Fruit fly (Drosophila melanogaster) whole organism, embryonic: ENCODE measurements around the gene lbl.

Experiments used
- Atf-2 ChIP-seq: fragments of 200-800 bp; sonication (Bioruptor generic); optimal IDR thresholded peaks from 2 replicates; lab custom pipeline; 2016; ENCODE audit warnings: missing biosample characterization, missing genetic modification characterization
- CG10209 ChIP-seq: fragments of 200-800 bp; sonication (Bioruptor generic); optimal IDR thresholded peaks from 3 replicates; lab custom pipeline; 2017; ENCODE audit warnings: missing biosample characterization, mild to moderate bottlenecking, missing genetic modification characterization, missing genetic modification reagents
- CG11085 ChIP-seq: fragments of 200-800 bp; sonication (Bioruptor generic); IDR thresholded peaks from 2 replicates; pipeline ENCODE4 v1.3.6; 2022; ENCODE audit warnings: missing biosample characterization, missing genetic modification characterization
- CG11695 ChIP-seq: fragments of 200-800 bp; sonication (Bioruptor generic); IDR thresholded peaks from 3 replicates; pipeline ENCODE4 v1.3.6; 2022; ENCODE audit warnings: missing biosample characterization, missing genetic modification characterization
- CG13624 ChIP-seq: fragments of 200-800 bp; sonication (Bioruptor generic); optimal IDR thresholded peaks from 2 replicates; lab custom pipeline; 2016; ENCODE audit warnings: missing biosample characterization, missing genetic modification characterization
- CG15514 ChIP-seq: fragments of 200-800 bp; sonication (Bioruptor generic); optimal IDR thresholded peaks from 3 replicates; lab custom pipeline; 2017; ENCODE audit warnings: missing biosample characterization, missing genetic modification characterization, mild to moderate bottlenecking, moderate library complexity, missing genetic modification reagents
- CG17568 ChIP-seq: fragments of 200-800 bp; sonication (Bioruptor generic); optimal IDR thresholded peaks from 2 replicates; lab custom pipeline; 2018; ENCODE audit warnings: missing biosample characterization, mild to moderate bottlenecking, missing genetic modification characterization, moderate library complexity
- CG17802 ChIP-seq: fragments of 200-800 bp; sonication (Bioruptor generic); optimal IDR thresholded peaks from 2 replicates; lab custom pipeline; 2018; ENCODE audit warnings: missing biosample characterization, mild to moderate bottlenecking, missing genetic modification characterization, moderate library complexity
- CG17912 ChIP-seq: fragments of 200-800 bp; sonication (Bioruptor generic); optimal IDR thresholded peaks from 2 replicates; lab custom pipeline; 2018; ENCODE audit warnings: missing biosample characterization, mild to moderate bottlenecking, missing genetic modification characterization
- CG18764 ChIP-seq: fragments of 200-800 bp; sonication (Bioruptor generic); optimal IDR thresholded peaks from 3 replicates; lab custom pipeline; 2016; ENCODE audit warnings: missing biosample characterization, missing genetic modification characterization
- CG2712 ChIP-seq: fragments of 200-800 bp; optimal IDR thresholded peaks from 3 replicates; lab custom pipeline; 2019; ENCODE audit warnings: missing biosample characterization, mild to moderate bottlenecking, missing genetic modification characterization, moderate library complexity
- CG33557 ChIP-seq: fragments of 200-800 bp; sonication (Bioruptor generic); optimal IDR thresholded peaks from 2 replicates; lab custom pipeline; 2019; ENCODE audit warnings: missing biosample characterization, mild to moderate bottlenecking, missing genetic modification characterization, moderate library complexity
- CG34422 ChIP-seq: fragments of 200-800 bp; sonication (Bioruptor generic); IDR thresholded peaks from 3 replicates; pipeline ENCODE4 v1.3.6; 2022; ENCODE audit warnings: missing biosample characterization, missing genetic modification characterization
- CG3726 ChIP-seq: fragments of 200-800 bp; sonication (Bioruptor generic); IDR thresholded peaks from 3 replicates; pipeline ENCODE4, ENCODE4 v1.3.6; 2022; ENCODE audit warnings: missing biosample characterization, missing genetic modification characterization
- CG3847 ChIP-seq: fragments of 200-800 bp; sonication (Bioruptor generic); IDR thresholded peaks from 2 replicates; pipeline ENCODE4 v1.3.6; 2022; ENCODE audit warnings: missing biosample characterization, missing genetic modification characterization
- CG4730 ChIP-seq: fragments of 200-800 bp; sonication (Bioruptor generic); IDR thresholded peaks from 2 replicates; pipeline ENCODE4 v1.3.6; 2022; ENCODE audit warnings: missing biosample characterization, missing genetic modification characterization
- CG8089 ChIP-seq: fragments of 200-800 bp; sonication (Bioruptor generic); optimal IDR thresholded peaks from 3 replicates; lab custom pipeline; 2016; ENCODE audit warnings: missing biosample characterization, missing genetic modification characterization
- Chrac-16 ChIP-seq: fragments of 200-800 bp; sonication (Bioruptor generic); optimal IDR thresholded peaks from 3 replicates; lab custom pipeline; 2016; ENCODE audit warnings: missing biosample characterization, missing genetic modification characterization
- Dek ChIP-seq: fragments of 200-800 bp; sonication (Bioruptor generic); optimal IDR thresholded peaks from 3 replicates; lab custom pipeline; 2019; ENCODE audit warnings: missing biosample characterization, mild to moderate bottlenecking, missing genetic modification characterization, moderate library complexity
- Dfd ChIP-seq, 2 experiments: fragments of >200 bp; optimal IDR thresholded peaks; 2 replicates each; lab custom pipeline; 2017; ENCODE audit warnings: missing biosample characterization in 2 of 2, missing genetic modification characterization in 2 of 2
- Dll ChIP-seq: fragments of 200-800 bp; sonication (Bioruptor generic); IDR thresholded peaks from 4 replicates; pipeline ENCODE4 v1.3.6; 2022; ENCODE audit warnings: missing biosample characterization, missing genetic modification characterization; ENCODE audit not compliant: partially characterized antibody
- Ets65A ChIP-seq: fragments of 200-800 bp; sonication (Bioruptor generic); peaks from one replicate; lab custom pipeline; 2016; ENCODE audit warnings: missing biosample characterization, missing genetic modification characterization
- H2.0 ChIP-seq: fragments of 200-800 bp; sonication (Bioruptor generic); IDR thresholded peaks from 2 replicates; pipeline ENCODE4 v1.3.6; 2022; ENCODE audit warnings: missing biosample characterization, missing genetic modification characterization
- Hey ChIP-seq: fragments of 200-800 bp; sonication (Bioruptor generic); optimal IDR thresholded peaks from 3 replicates; lab custom pipeline; 2018; ENCODE audit warnings: missing biosample characterization, mild to moderate bottlenecking, missing genetic modification characterization
- Lpt ChIP-seq: fragments of >200 bp; optimal IDR thresholded peaks from 2 replicates; lab custom pipeline; 2018; ENCODE audit warnings: missing biosample characterization, missing genetic modification characterization
- Neu2 ChIP-seq: fragments of 200-800 bp; sonication (Bioruptor generic); optimal IDR thresholded peaks from 3 replicates; lab custom pipeline; 2016; ENCODE audit warnings: missing biosample characterization, missing genetic modification characterization, borderline replicate concordance
- Nf-YC ChIP-seq: fragments of 200-800 bp; optimal IDR thresholded peaks from 3 replicates; lab custom pipeline; 2019; ENCODE audit warnings: missing biosample characterization, mild to moderate bottlenecking, missing genetic modification characterization, moderate library complexity
- NfI ChIP-seq: fragments of 200-800 bp; sonication (Bioruptor generic); optimal IDR thresholded peaks from 3 replicates; lab custom pipeline; 2018; ENCODE audit warnings: missing biosample characterization, mild to moderate bottlenecking, missing genetic modification characterization, moderate library complexity
- Pdp1 ChIP-seq, 2 experiments: fragments of 200-800 bp; sonication (Bioruptor generic); optimal IDR thresholded peaks; 3 replicates each; lab custom pipeline; 2016; ENCODE audit warnings: missing biosample characterization in 2 of 2, missing genetic modification characterization in 2 of 2, mild to moderate bottlenecking in 1 of 2, moderate library complexity in 1 of 2
- Scr ChIP-seq: fragments of 200-800 bp; sonication (Bioruptor generic); IDR thresholded peaks from 2 replicates; pipeline ENCODE4 v1.3.6; 2022; ENCODE audit warnings: missing biosample characterization, missing genetic modification characterization; ENCODE audit not compliant: partially characterized antibody
- Taf1 ChIP-seq: fragments of 200-800 bp; sonication (Bioruptor generic); IDR thresholded peaks from 2 replicates; pipeline ENCODE4 v1.3.6; 2022; ENCODE audit warnings: missing biosample characterization, missing genetic modification characterization
- cad ChIP-seq: fragments of >200 bp; optimal IDR thresholded peaks from 2 replicates; lab custom pipeline; 2017; ENCODE audit warnings: missing biosample characterization, missing genetic modification characterization
- chm ChIP-seq: fragments of 200-800 bp; sonication (Bioruptor generic); IDR thresholded peaks from 2 replicates; pipeline ENCODE4 v1.3.6; 2022; ENCODE audit warnings: missing biosample characterization, missing genetic modification characterization
- cwo ChIP-seq: fragments of 200-800 bp; sonication (Bioruptor generic); optimal IDR thresholded peaks from 3 replicates; lab custom pipeline; 2017; ENCODE audit warnings: missing biosample characterization, missing genetic modification characterization, mild to moderate bottlenecking, moderate library complexity, missing genetic modification reagents
- dpn ChIP-seq, 2 experiments: fragments of 200-800 bp; sonication (Bioruptor generic); optimal IDR thresholded peaks; 3 replicates each; lab custom pipeline; 2016; ENCODE audit warnings: missing biosample characterization in 2 of 2, missing genetic modification characterization in 2 of 2
- eyg ChIP-seq: fragments of 200-800 bp; sonication (Bioruptor generic); optimal IDR thresholded peaks from 3 replicates; lab custom pipeline; 2016; ENCODE audit warnings: missing biosample characterization, missing genetic modification characterization
- fd3F ChIP-seq: fragments of 200-800 bp; sonication (Bioruptor generic); optimal IDR thresholded peaks from 2 replicates; lab custom pipeline; 2018; ENCODE audit warnings: missing biosample characterization, mild to moderate bottlenecking, missing genetic modification characterization, moderate library complexity
- ftz-f1 ChIP-seq: fragments of 200-800 bp; sonication (Bioruptor generic); optimal IDR thresholded peaks from 2 replicates; lab custom pipeline; 2016; ENCODE audit warnings: missing biosample characterization, missing genetic modification characterization
- insv ChIP-seq, 2 experiments: fragments of 200-800 bp; sonication (Bioruptor generic); optimal IDR thresholded peaks; 3 replicates each; lab custom pipeline; 2016 to 2018; ENCODE audit warnings: missing biosample characterization in 2 of 2, missing genetic modification characterization in 2 of 2
- knrl ChIP-seq: fragments of 200-800 bp; sonication (Bioruptor generic); IDR thresholded peaks from 3 replicates; pipeline ENCODE4 v1.3.6; 2022; ENCODE audit warnings: missing biosample characterization, missing genetic modification characterization; ENCODE audit not compliant: partially characterized antibody
- mam ChIP-seq: fragments of 200-800 bp; sonication (Bioruptor generic); optimal IDR thresholded peaks from 3 replicates; lab custom pipeline; 2016; ENCODE audit warnings: missing biosample characterization, missing genetic modification characterization
- mirr ChIP-seq: fragments of 200-800 bp; sonication (Bioruptor generic); optimal IDR thresholded peaks from 3 replicates; lab custom pipeline; 2018; ENCODE audit warnings: missing biosample characterization, mild to moderate bottlenecking, missing genetic modification characterization
- nmo ChIP-seq: fragments of 200-800 bp; sonication (Bioruptor generic); optimal IDR thresholded peaks from 2 replicates; lab custom pipeline; 2018; ENCODE audit warnings: missing biosample characterization, mild to moderate bottlenecking, missing genetic modification characterization, moderate library complexity
- peb ChIP-seq: fragments of 200-800 bp; sonication (Bioruptor generic); IDR thresholded peaks from 2 replicates; pipeline ENCODE4 v1.3.6; 2022; ENCODE audit warnings: missing biosample characterization, missing genetic modification characterization
- phol ChIP-seq: fragments of 200-800 bp; sonication (Bioruptor generic); optimal IDR thresholded peaks from 3 replicates; lab custom pipeline; 2018; ENCODE audit warnings: missing biosample characterization, mild to moderate bottlenecking, missing genetic modification characterization, moderate library complexity
- pnt ChIP-seq: fragments of 200-800 bp; sonication (Bioruptor generic); optimal IDR thresholded peaks from 3 replicates; lab custom pipeline; 2016; ENCODE audit warnings: missing biosample characterization, missing genetic modification characterization
- schlank ChIP-seq: fragments of 200-800 bp; sonication (Bioruptor generic); optimal IDR thresholded peaks from 2 replicates; lab custom pipeline; 2018; ENCODE audit warnings: missing biosample characterization, mild to moderate bottlenecking, missing genetic modification characterization
- scrt ChIP-seq: fragments of 200-800 bp; sonication (Bioruptor generic); optimal IDR thresholded peaks from 2 replicates; lab custom pipeline; 2018; ENCODE audit warnings: missing biosample characterization, mild to moderate bottlenecking, missing genetic modification characterization, moderate library complexity
- stc ChIP-seq: fragments of 200-800 bp; sonication (Bioruptor generic); IDR thresholded peaks from 2 replicates; pipeline ENCODE4 v1.3.6; 2022; ENCODE audit warnings: missing biosample characterization, missing genetic modification characterization
- ttk ChIP-seq: fragments of 200-800 bp; sonication (Bioruptor generic); IDR thresholded peaks from 2 replicates; pipeline ENCODE4 v2.1.2; 2022; ENCODE audit warnings: missing biosample characterization, missing genetic modification characterization
- wor ChIP-seq: fragments of 200-800 bp; sonication (Bioruptor generic); IDR thresholded peaks from 2 replicates; pipeline ENCODE4 v1.3.6; 2022; ENCODE audit warnings: missing biosample characterization, missing genetic modification characterization

The lbl gene

DNA sequence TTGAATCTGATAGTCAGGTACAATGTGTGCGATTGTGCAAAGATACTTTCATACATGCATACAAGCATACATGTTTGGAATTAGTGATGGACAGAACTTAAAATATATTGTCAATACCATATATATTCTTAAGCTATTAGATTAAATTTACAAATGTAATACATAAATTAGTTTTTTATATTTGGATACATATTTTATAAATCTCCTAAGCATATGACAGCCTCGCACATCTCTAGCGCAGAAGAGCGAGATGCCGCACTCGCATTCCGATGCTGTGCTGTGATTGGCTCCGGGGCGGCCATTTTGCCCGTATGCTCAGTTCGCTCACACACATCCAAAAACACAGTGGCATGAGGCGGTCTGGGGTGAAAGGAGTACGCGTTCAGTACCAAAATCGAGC is 55.3 kb downstream of the lbl start, which contains the start of gene tin (continued):
- peak; percentile 97 for TF ChIP-seq CG11695 (GFP tag; lab: Robert Waterston, UW)
- TF ChIP-seq CG3847 = peak; percentile 93
- no peak for TF ChIP-seq eyg (GFP tag; lab: Kevin White, UChicago)
- peak; percentile 96 for TF ChIP-seq nmo (GFP tag; lab: Kevin White, UChicago)
- peak; percentile 90 for TF ChIP-seq CG3726 (GFP tag; lab: Robert Waterston, UW)
- peak; percentile 90 for TF ChIP-seq CG17568 (GFP tag; lab: Kevin White, UChicago)
- TF ChIP-seq Hey (tag; lab: Kevin White, UChicago) = peak; percentile 25
- TF ChIP-seq CG11085 (GFP tag; lab: Robert Waterston, UW) = peak; percentile 75
- TF ChIP-seq CG17802 (tag; lab: Kevin White, UChicago) = peak; percentile 66
- peak; percentile 82 for TF ChIP-seq Scr
- TF ChIP-seq CG2712 (tag; lab: Kevin White, UChicago) = peak; percentile 98
- TF ChIP-seq CG17912 (GFP tag; lab: Kevin White, UChicago) = peak; percentile 79
- peak; percentile 84 for TF ChIP-seq NfI (GFP tag; lab: Kevin White, UChicago)
- peak; percentile 74 for TF ChIP-seq Taf1 (GFP tag; lab: Robert Waterston, UW)
- TF ChIP-seq CG8089 (GFP tag; lab: Kevin White, UChicago) = no peak
- TF ChIP-seq fd3F (GFP tag; lab: Kevin White, UChicago) = peak; percentile 78
- peak; percentile 92 for TF ChIP-seq Dll (GFP tag; lab: Robert Waterston, UW)
- peak; percentile 95 for TF ChIP-seq H2.0 (GFP tag; lab: Robert Waterston, UW)
- TF ChIP-seq mam (GFP tag; lab: Kevin White, UChicago) = peak; percentile 51
- TF ChIP-seq ttk (GFP tag; lab: Robert Waterston, UW) = peak; percentile 93
- peak in 1 of 2 experiments; percentile 52 for TF ChIP-seq insv (GFP tag; optimal IDR thresholded peaks at IDR 0.05; lab: Kevin White, UChicago)
- TF ChIP-seq CG18764 (GFP tag; lab: Kevin White, UChicago) = peak; percentile 75
- TF ChIP-seq chm (GFP tag; lab: Robert Waterston, UW) = peak; percentile 97
- peak; percentile 98 for TF ChIP-seq CG34422 (GFP tag; lab: Robert Waterston, UW)
- peak; percentile 93 for TF ChIP-seq CG33557 (GFP tag; lab: Kevin White, UChicago)
- TF ChIP-seq scrt (GFP tag; lab: Kevin White, UChicago) = peak; percentile 79
- peak; percentile 25 for TF ChIP-seq schlank
- peak; percentile 97 for TF ChIP-seq stc
- no peak for TF ChIP-seq Dfd (GFP tag; optimal IDR thresholded peaks at IDR 0.05; lab: Kevin White, UChicago)
- peak; percentile 50 to 84 for TF ChIP-seq dpn (GFP tag; optimal IDR thresholded peaks at IDR 0.05; lab: Kevin White, UChicago)
- TF ChIP-seq Dek (tag; lab: Kevin White, UChicago) = peak; percentile 91
- peak; percentile 47 for TF ChIP-seq mirr
- peak; percentile 75 for TF ChIP-seq CG15514 (GFP tag; lab: Kevin White, UChicago)
- no peak for TF ChIP-seq Atf-2 (GFP tag; lab: Kevin White, UChicago)
- TF ChIP-seq Nf-YC (tag; lab: Kevin White, UChicago) = peak; percentile 99
- TF ChIP-seq CG4730 = peak; percentile 94
- peak; percentile 92 for TF ChIP-seq phol (tag; lab: Kevin White, UChicago)
- peak; percentile 59 for TF ChIP-seq ftz-f1 (GFP tag; lab: Kevin White, UChicago)
- peak; percentile 89 for TF ChIP-seq Ets65A (GFP tag; lab: Kevin White, UChicago)
- TF ChIP-seq CG10209 (GFP tag; lab: Kevin White, UChicago) = peak; percentile 93
- TF ChIP-seq wor = peak; percentile 90
- no peak for TF ChIP-seq Lpt (GFP tag; lab: Kevin White, UChicago)
- peak; percentile 46 for TF ChIP-seq CG13624 (GFP tag; lab: Kevin White, UChicago)
- TF ChIP-seq peb (GFP tag; lab: Robert Waterston, UW) = peak; percentile 93
- no peak for TF ChIP-seq Neu2
- peak; percentile 76 for TF ChIP-seq cwo (GFP tag; lab: Kevin White, UChicago)
- no peak for TF ChIP-seq cad (GFP tag; lab: Kevin White, UChicago)
- peak; percentile 87 for TF ChIP-seq Chrac-16 (GFP tag; lab: Kevin White, UChicago)
- peak; percentile 36 for TF ChIP-seq pnt
- peak; percentile 68 for TF ChIP-seq knrl
- TF ChIP-seq Pdp1 (GFP tag; optimal IDR thresholded peaks at IDR 0.05; lab: Kevin White, UChicago) = peak; percentile 25 to 60
